Worm (Caenorhabditis elegans) whole organism, early embryonic: ENCODE data around the gene srj-57.

Experiments used
- B0310.2 ChIP-seq: sonication (generic microtip); optimal IDR thresholded peaks from 2 replicates; lab custom pipeline; 2016; ENCODE audit warnings: mild to moderate bottlenecking, missing genetic modification characterization, missing compliant biosample characterization
- F13C5.2 ChIP-seq: sonication (generic microtip); optimal IDR thresholded peaks from 2 replicates; lab custom pipeline; 2017; ENCODE audit warnings: mild to moderate bottlenecking, missing genetic modification characterization, inconsistent platforms, missing compliant biosample characterization
- aly-1 ChIP-seq: sonication (generic microtip); optimal IDR thresholded peaks from 2 replicates; lab custom pipeline; 2016; ENCODE audit warnings: missing genetic modification characterization, missing compliant biosample characterization
- ama-1 ChIP-seq: fragments of 150-350 bp; optimal IDR thresholded peaks from 2 replicates; lab custom pipeline; 2014
- ceh-13 ChIP-seq: fragments of 200-800 bp; sonication (Bioruptor generic); optimal IDR thresholded peaks from 2 replicates; lab custom pipeline; 2018; ENCODE audit warnings: mild to moderate bottlenecking, missing genetic modification characterization, missing compliant biosample characterization
- ceh-36 ChIP-seq: sonication (generic microtip); optimal IDR thresholded peaks from 2 replicates; lab custom pipeline; 2016; ENCODE audit warnings: missing genetic modification characterization, inconsistent platforms, missing compliant biosample characterization
- ets-7 ChIP-seq: sonication (generic microtip); optimal IDR thresholded peaks from 2 replicates; lab custom pipeline; 2016; ENCODE audit warnings: missing genotype, missing genetic modification characterization, missing compliant biosample characterization
- flt-1 ChIP-seq: fragments of 200-800 bp; sonication (Bioruptor generic); IDR thresholded peaks from 2 replicates; pipeline ENCODE4 v1.3.6; 2022; ENCODE audit warnings: missing genetic modification characterization, missing compliant biosample characterization
- hmbx-1 ChIP-seq: sonication (generic microtip); optimal IDR thresholded peaks from 2 replicates; lab custom pipeline; 2016; ENCODE audit warnings: mild to moderate bottlenecking, missing genetic modification characterization, missing compliant biosample characterization
- hmg-4 ChIP-seq: fragments of 200-800 bp; sonication (Bioruptor generic); optimal IDR thresholded peaks from 2 replicates; lab custom pipeline; 2018; ENCODE audit warnings: mild to moderate bottlenecking, missing genetic modification characterization, missing compliant biosample characterization
- hnd-1 ChIP-seq: sonication (generic microtip); optimal IDR thresholded peaks from 2 replicates; lab custom pipeline; 2016; ENCODE audit warnings: missing genetic modification characterization, missing compliant biosample characterization
- pes-1 ChIP-seq: fragments of 200-800 bp; sonication (Bioruptor generic); IDR thresholded peaks from 2 replicates; pipeline ENCODE4 v1.3.6; 2022; ENCODE audit warnings: missing genetic modification reagents, missing genetic modification characterization, missing compliant biosample characterization
- scrt-1 ChIP-seq: fragments of 200-800 bp; sonication (Bioruptor generic); IDR thresholded peaks from 2 replicates; pipeline ENCODE4 v1.3.6; 2022; ENCODE audit warnings: missing genetic modification characterization, missing compliant biosample characterization
- sea-1 ChIP-seq: fragments of 200-800 bp; sonication (Bioruptor generic); conservative IDR thresholded peaks from 2 replicates; pipeline ENCODE4 v1.3.6; 2022; ENCODE audit warnings: missing genetic modification characterization, missing compliant biosample characterization
- tbx-11 ChIP-seq: fragments of 200-800 bp; sonication (Bioruptor generic); IDR thresholded peaks from 2 replicates; pipeline ENCODE4 v1.3.6; 2022; ENCODE audit warnings: missing genetic modification characterization, missing compliant biosample characterization
- tbx-37 ChIP-seq: fragments of 200-800 bp; sonication (Bioruptor generic); conservative IDR thresholded peaks from 2 replicates; pipeline ENCODE4 v1.3.6; 2022; ENCODE audit warnings: missing genetic modification reagents, missing genetic modification characterization, missing compliant biosample characterization
- tra-4 ChIP-seq: sonication (generic microtip); optimal IDR thresholded peaks from 2 replicates; lab custom pipeline; 2017; ENCODE audit warnings: missing genetic modification characterization, missing compliant biosample characterization

srj-57 gene

DNA sequence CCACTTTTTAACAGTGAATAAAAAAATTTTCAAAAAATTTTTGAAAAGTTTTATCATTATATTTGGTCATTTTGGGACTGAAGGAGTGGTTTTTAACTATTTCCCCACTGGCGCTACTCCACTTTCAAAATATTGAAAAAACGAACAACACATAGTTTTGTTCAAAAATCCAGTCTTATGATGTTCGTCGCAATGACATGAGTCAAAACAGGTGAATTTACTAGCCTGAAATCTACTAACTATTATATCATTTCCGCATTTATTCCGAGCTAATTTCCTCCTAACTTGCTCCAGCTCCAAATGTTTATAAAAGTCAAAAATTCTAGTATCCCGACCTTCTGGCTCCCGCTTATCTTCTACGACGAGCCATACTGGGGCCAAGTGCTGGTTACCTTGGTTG lies 29.0 kb upstream of the srj-57 start, which contains the start of gene sre-24:
Gene sre-24, plus strand, starts transcription at position 301 of the 400 bp plus-strand sequence.
- TF ChIP-seq sea-1 (GFP tag; lab: Robert Waterston, UW) (no peak), ama-1 (lab: Kevin White, UChicago) (no peak), tbx-37 (GFP tag; lab: Robert Waterston, UW) (no peak), ets-7 (tag; lab: Kevin White, UChicago) (no peak), B0310.2 (tag; lab: Kevin White, UChicago) (no peak), aly-1 (tag; lab: Kevin White, UChicago) (no peak), pes-1 (GFP tag; lab: Robert Waterston, UW) (no peak), ceh-13 (no peak), tra-4 (no peak), flt-1 (no peak), scrt-1 (no peak)

DNA sequence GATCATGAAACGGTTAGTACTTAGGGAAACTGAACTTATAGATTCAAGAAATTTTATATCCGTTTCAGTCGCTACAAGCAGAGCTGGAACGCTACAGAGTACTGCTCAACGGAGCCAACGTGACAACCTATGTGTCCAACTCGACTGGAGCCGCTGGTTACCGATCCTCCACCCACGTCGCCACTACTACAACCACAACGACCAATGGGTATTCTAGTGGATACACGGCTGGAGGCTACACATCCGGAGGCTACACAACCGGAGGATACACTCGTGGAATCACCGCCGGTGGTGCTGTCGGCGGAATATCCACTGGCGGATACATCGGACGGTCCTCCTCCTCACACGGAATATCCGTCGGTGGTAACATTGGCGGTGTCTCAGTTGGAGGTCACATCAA lies 27.7 kb upstream of the srj-57 start:
- TF ChIP-seq ceh-13 (no peak), ets-7 (tag; lab: Kevin White, UChicago) (no peak), tra-4 (no peak), hmbx-1 (no peak), hmg-4 (GFP tag; lab: Kevin White, UChicago) (no peak), pes-1 (GFP tag; lab: Robert Waterston, UW) (no peak), flt-1 (no peak), scrt-1 (no peak), B0310.2 (tag; lab: Kevin White, UChicago) (no peak), F13C5.2 (tag; lab: Kevin White, UChicago) (no peak), aly-1 (tag; lab: Kevin White, UChicago) (no peak), sea-1 (GFP tag; lab: Robert Waterston, UW) (no peak), ceh-36 (tag; lab: Kevin White, UChicago) (no peak), tbx-37 (GFP tag; lab: Robert Waterston, UW) (no peak), hnd-1 (tag; lab: Kevin White, UChicago) (no peak), tbx-11 (no peak), ama-1 (lab: Kevin White, UChicago) (no peak)

DNA sequence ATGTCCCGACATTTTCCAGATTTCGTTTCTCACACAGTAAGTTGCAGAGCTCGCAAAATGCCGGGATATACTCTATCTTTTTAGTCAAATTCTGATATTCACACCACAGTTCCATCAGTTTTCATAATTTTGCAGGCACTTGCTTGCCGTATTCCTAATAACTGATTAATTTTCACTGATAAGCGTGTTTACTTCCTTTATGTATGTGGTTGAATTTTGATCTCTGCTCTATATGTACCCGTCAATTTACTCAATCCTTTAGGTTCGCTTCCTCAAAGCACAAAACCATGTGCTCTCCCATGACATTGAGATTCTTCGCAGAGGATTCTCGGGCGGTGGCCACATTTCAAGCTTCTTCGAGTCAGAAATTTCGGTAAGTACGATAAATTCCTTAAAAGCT lies 26.2 kb upstream of the srj-57 start:
- TF ChIP-seq sea-1 (GFP tag; lab: Robert Waterston, UW), result no peak
- TF ChIP-seq tbx-11, result no peak
- TF ChIP-seq hnd-1 (tag; lab: Kevin White, UChicago), result no peak
- TF ChIP-seq ama-1 (lab: Kevin White, UChicago), result no peak
- no peak for TF ChIP-seq F13C5.2 (tag; lab: Kevin White, UChicago)
- TF ChIP-seq flt-1, result no peak
- no peak for TF ChIP-seq pes-1 (GFP tag; lab: Robert Waterston, UW)
- no peak for TF ChIP-seq hmbx-1
- no peak for TF ChIP-seq hmg-4 (GFP tag; lab: Kevin White, UChicago)
- no peak for TF ChIP-seq tbx-37 (GFP tag; lab: Robert Waterston, UW)
- no peak for TF ChIP-seq scrt-1
- no peak for TF ChIP-seq B0310.2 (tag; lab: Kevin White, UChicago)

DNA sequence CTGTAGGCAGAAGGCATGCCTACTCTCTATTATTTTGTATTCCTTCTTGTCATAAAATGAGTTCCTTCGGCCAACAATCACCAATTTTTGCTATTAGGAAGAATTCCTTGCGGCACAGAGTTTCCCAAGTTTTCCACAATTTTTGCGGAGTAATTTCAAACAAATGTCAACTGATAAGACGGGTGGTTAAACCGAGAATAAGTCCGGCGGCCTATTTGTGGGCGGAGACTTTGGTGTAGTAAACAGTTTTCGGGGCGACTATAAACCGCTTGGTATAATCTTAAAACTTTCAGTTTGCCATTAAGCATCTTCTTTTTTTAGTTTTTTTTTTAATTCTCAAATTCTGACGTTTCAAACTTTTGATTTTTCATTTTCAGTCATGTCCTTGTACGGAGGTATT lies 25.6 kb upstream of the srj-57 start, which contains the start of gene ifc-1:
Gene ifc-1, plus strand, starts transcription at position 378 of the 400 bp plus-strand sequence.
- TF ChIP-seq scrt-1, result no peak

DNA sequence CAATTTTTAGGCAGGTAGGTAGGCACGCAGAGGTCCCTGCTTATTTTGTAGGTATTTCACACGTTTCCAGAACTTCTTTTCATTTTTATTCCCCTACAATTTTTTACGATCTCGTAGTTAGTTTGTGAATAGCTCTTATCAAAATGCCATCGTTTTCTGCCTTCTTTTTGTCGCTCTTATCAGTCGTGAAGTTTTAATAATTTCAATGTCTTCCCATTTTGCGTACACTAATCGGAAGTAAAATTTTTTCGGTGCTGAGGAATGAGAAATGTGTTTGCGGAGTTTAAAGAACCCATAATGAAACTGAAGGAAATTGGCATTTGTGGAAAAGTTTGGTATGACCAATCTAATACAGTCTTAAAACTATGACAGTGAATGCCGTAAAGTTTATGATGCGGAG lies 25.0 kb upstream of the srj-57 start:
- TF ChIP-seq ceh-13, result no peak
- no peak for TF ChIP-seq B0310.2 (tag; lab: Kevin White, UChicago)
- TF ChIP-seq hmg-4 (GFP tag; lab: Kevin White, UChicago), result no peak
- TF ChIP-seq ets-7 (tag; lab: Kevin White, UChicago), result no peak
- no peak for TF ChIP-seq ceh-36 (tag; lab: Kevin White, UChicago)
- no peak for TF ChIP-seq aly-1 (tag; lab: Kevin White, UChicago)
- no peak for TF ChIP-seq sea-1 (GFP tag; lab: Robert Waterston, UW)
- TF ChIP-seq tbx-11, result no peak
- no peak for TF ChIP-seq pes-1 (GFP tag; lab: Robert Waterston, UW)
- no peak for TF ChIP-seq tbx-37 (GFP tag; lab: Robert Waterston, UW)
- no peak for TF ChIP-seq scrt-1
- no peak for TF ChIP-seq hmbx-1
- TF ChIP-seq hnd-1 (tag; lab: Kevin White, UChicago), result no peak
- TF ChIP-seq F13C5.2 (tag; lab: Kevin White, UChicago), result no peak
- no peak for TF ChIP-seq flt-1
- TF ChIP-seq tra-4, result no peak

DNA sequence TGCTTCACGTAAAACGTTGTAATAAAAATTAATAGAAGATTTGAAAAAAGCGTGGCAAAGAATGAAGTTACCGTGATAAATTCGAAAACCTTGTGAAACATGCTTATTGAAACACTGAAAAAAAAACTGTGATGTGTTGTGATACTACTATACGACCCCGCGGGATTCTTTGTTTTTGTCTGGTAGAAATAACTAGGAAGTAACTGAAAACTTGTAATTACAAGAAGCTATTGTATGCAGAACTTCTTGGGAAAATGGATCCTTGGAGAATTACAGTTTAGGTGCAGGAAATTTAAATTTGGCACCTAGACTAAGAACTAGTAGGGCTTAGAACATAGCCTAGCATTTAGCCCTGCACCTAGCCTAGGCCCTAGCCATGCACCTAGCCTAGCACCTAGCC lies 24.4 kb upstream of the srj-57 start, which contains the start of gene str-39:
Gene str-39, minus strand, starts transcription at position 101 of the 400 bp plus-strand sequence.
- TF ChIP-seq ets-7 (tag; lab: Kevin White, UChicago) (no peak), tra-4 (no peak), ceh-36 (tag; lab: Kevin White, UChicago) (no peak), B0310.2 (tag; lab: Kevin White, UChicago) (no peak), hmg-4 (GFP tag; lab: Kevin White, UChicago) (no peak), flt-1 (no peak), hmbx-1 (no peak), tbx-11 (no peak), ceh-13 (no peak), hnd-1 (tag; lab: Kevin White, UChicago) (no peak), scrt-1 (no peak)

DNA sequence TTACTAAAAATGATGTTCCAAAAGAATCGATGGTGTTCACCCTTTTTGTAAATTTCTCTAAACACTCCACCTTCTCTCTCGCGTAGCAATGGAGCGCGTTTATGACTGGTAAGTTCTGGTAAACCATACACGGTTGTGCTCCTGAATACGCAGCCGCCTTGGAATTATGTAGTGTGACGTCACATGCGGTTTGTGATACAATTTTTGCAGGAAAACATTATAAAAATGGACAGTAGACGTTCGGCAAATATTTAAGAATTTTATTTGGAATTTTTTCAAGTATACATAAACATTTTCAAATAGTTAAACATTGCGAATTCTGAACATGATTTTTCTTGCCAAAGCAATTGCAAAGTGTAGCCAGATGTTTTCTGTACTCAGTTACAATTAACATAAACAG lies 22.1 kb upstream of the srj-57 start, which contains the start of gene F37B4.10:
Gene F37B4.10, minus strand, starts transcription at position 101 of the 400 bp plus-strand sequence.
- TF ChIP-seq tra-4 (no peak), tbx-11 (no peak), flt-1 (no peak), pes-1 (GFP tag; lab: Robert Waterston, UW) (no peak), B0310.2 (tag; lab: Kevin White, UChicago) (no peak), scrt-1 (no peak), aly-1 (tag; lab: Kevin White, UChicago) (no peak)

DNA sequence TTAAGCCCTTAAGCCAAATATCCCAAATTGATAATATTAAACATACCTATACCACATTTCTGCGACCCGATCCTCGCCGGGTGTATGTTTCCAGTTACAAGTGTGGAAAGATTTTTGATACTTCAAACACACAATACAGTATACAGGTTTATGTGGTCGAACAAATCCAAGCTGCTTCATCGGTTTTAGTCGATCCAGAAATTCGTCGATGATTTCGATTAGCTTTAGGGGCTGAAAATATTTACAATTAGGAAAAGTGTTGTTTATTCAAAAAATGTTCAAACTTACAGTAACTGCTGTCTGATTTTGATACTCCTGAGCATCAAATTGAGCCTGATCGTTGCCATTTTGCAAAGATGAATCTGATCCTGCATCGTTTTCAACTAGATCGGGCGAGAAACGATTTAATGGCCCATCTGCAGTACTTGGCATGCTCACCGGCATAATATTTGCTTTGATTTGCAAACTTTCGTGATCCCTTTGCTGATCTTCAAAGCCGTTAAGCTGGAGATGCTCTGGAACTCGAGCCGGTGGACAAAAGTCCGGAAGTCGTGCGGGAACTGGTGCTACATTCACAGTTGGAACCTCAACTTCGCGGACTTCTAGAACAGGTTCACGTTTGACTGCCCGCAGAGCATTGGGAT lies 20.9 kb upstream of the srj-57 start:
- TF ChIP-seq scrt-1, result no peak
- TF ChIP-seq ama-1 (lab: Kevin White, UChicago), result no peak
